Fruit fly (Drosophila melanogaster): ENCODE measurements around the gene CG8564.

Gene CG8564

DNA sequence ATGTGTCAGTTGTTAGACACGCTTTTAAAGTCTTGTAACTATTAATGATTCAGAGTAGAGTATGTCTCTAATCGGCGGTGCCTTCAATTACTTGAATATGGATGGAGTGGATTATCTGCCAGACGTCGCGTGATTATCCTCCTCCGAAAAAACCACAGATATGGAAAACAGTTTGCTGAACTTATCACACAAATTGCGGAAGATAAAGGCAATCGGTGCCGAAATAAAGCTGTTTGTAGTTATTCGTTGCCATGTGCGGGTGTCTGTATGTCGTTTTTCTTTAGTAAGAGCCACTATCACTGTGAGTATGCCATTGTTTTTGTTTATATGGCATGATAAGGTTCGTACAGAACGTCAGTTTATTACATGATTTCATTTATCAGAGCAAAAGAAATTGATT, 43.7 kb downstream of the CG8564 start:
- TF ChIP-seq CG8478 (optimal IDR thresholded peaks at IDR 0.05), result no peak
- TF ChIP-seq psq (optimal IDR thresholded peaks at IDR 0.05), result no peak
- TF ChIP-seq Dll (optimal IDR thresholded peaks at IDR 0.05), result no peak

DNA sequence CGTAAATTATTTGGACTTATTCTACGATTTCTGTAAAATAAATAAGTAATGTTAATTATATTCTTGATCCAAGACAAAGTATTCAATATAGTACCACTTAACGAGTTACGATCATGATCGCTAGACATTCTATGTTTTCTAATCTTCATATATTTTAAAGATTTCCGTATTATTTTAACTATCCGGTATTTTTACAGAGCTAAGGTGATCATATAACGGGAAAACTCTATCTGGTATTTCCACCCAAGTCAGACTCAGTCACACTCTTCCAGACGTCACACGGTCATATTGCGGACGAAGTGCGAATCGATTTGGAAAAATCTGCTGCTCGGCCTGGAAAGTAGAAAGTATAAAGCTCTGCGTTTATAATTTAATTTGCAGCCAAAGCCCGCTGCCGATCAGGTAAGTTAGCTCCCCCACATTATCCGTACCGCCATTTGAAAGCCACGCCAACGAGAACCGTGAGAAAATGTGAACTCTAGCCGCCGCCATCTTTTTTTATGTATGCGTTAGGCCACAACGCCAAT, 48.4 kb downstream of the CG8564 start, which contains the start of the genes lark and eco:
Gene lark (plus strand): TSS at position 51 of the 527 bp plus-strand sequence.
Gene eco (minus strand): TSS at position 125 of the 527 bp plus-strand sequence.
- no peak for TF ChIP-seq usp (GFP tag; optimal IDR thresholded peaks at IDR 0.05)

- TF ChIP-seq pan (optimal IDR thresholded peaks at IDR 0.05) (no peak), psq (optimal IDR thresholded peaks at IDR 0.05) (no peak), EcR (GFP tag; optimal IDR thresholded peaks at IDR 0.05) (no peak), usp (GFP tag; optimal IDR thresholded peaks at IDR 0.05) (no peak), Dll (optimal IDR thresholded peaks at IDR 0.05) (no peak), CG8478 (optimal IDR thresholded peaks at IDR 0.05) (no peak)
These were observed 48.9 kb downstream of the CG8564 start for dm6 chr3L:7338786-7339185.
